Fruit fly (Drosophila melanogaster): ENCODE results near the gene elB.

DNA sequence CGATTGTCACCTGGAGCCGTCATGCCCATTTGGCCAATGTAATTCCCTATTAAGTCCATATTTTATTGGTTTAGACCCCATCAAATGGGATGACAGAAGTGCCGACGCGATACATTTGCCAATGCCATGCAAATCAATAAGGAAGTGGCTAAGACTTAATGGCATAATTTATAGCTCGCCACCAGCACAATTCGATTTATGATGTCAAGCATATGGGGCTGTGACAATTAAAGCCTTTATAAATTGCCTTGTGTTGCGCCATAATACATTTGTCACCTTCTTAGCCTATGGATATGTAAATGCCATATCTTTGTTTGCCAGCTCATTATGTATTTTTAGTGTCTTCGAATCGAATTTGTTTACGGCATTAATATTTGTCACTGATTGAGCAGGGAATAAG is 36.1 kb downstream of the elB start:
- TF ChIP-seq CTCF (optimal IDR thresholded peaks at IDR 0.05) (no peak), CG8478 (optimal IDR thresholded peaks at IDR 0.05) (no peak)

All from S2 (cell line).